Fruit fly (Drosophila melanogaster) whole organism, embryonic: ENCODE results near the gene Gr63a.

Source experiments
- Abd-B ChIP-seq: fragments of 200-800 bp; sonication (Bioruptor generic); optimal IDR thresholded peaks from 2 replicates; lab custom pipeline; 2018; ENCODE audit warnings: missing biosample characterization, mild to moderate bottlenecking, missing genetic modification characterization, moderate library complexity
- CG12769 ChIP-seq: fragments of 200-800 bp; sonication (Bioruptor generic); optimal IDR thresholded peaks from 2 replicates; lab custom pipeline; 2019; ENCODE audit warnings: missing biosample characterization, mild to moderate bottlenecking, missing genetic modification characterization, moderate library complexity
- CG18011 ChIP-seq: fragments of 200-800 bp; sonication (Bioruptor generic); optimal IDR thresholded peaks from 2 replicates; lab custom pipeline; 2017; ENCODE audit warnings: missing biosample characterization, missing genetic modification characterization, mild to moderate bottlenecking, moderate library complexity, missing genotype
- CG3065 ChIP-seq: fragments of 200-800 bp; sonication (Bioruptor generic); optimal IDR thresholded peaks from 2 replicates; lab custom pipeline; 2016; ENCODE audit warnings: missing biosample characterization, missing genetic modification characterization
- CG32532 ChIP-seq: fragments of 200-800 bp; sonication (Bioruptor generic); IDR thresholded peaks from 2 replicates; pipeline ENCODE4 v1.3.6; 2022; ENCODE audit warnings: missing biosample characterization, missing genetic modification characterization
- CG32767 ChIP-seq: fragments of 200-800 bp; sonication (Bioruptor generic); IDR thresholded peaks from 2 replicates; pipeline ENCODE4 v1.3.6; 2022; ENCODE audit warnings: missing biosample characterization, missing genetic modification characterization
- CG34376 ChIP-seq: fragments of 200-800 bp; sonication (Bioruptor generic); optimal IDR thresholded peaks from 2 replicates; lab custom pipeline; 2018; ENCODE audit warnings: missing biosample characterization, mild to moderate bottlenecking, missing genetic modification characterization
- CG42726 ChIP-seq: fragments of 200-800 bp; sonication (Bioruptor generic); IDR thresholded peaks from 2 replicates; pipeline ENCODE4 v1.3.6; 2022; ENCODE audit warnings: missing biosample characterization, missing genetic modification characterization; ENCODE audit not compliant: partially characterized antibody
- CG4328 ChIP-seq: fragments of 200-800 bp; sonication (Bioruptor generic); optimal IDR thresholded peaks from 3 replicates; lab custom pipeline; 2017; ENCODE audit warnings: missing biosample characterization, missing genetic modification reagents, missing genetic modification characterization
- CG4707 ChIP-seq: fragments of 200-800 bp; sonication (Bioruptor generic); optimal IDR thresholded peaks from 2 replicates; lab custom pipeline; 2018; ENCODE audit warnings: missing biosample characterization, mild to moderate bottlenecking, missing genetic modification characterization, moderate library complexity
- CG6689 ChIP-seq: fragments of 200-800 bp; sonication (Bioruptor generic); IDR thresholded peaks from 2 replicates; pipeline ENCODE4 v1.3.6; 2022; ENCODE audit warnings: missing biosample characterization, missing genetic modification characterization
- CG6791 ChIP-seq: fragments of 200-800 bp; sonication (Bioruptor generic); IDR thresholded peaks from 3 replicates; pipeline ENCODE4 v1.3.6; 2022; ENCODE audit warnings: missing biosample characterization, missing genetic modification characterization; ENCODE audit not compliant: partially characterized antibody
- CG7963 ChIP-seq: fragments of 200-800 bp; sonication (Bioruptor generic); IDR thresholded peaks from 3 replicates; pipeline ENCODE4 v1.3.6; 2022; ENCODE audit warnings: missing biosample characterization, missing genetic modification characterization; ENCODE audit not compliant: partially characterized antibody
- CG9609 ChIP-seq: fragments of 200-800 bp; sonication (Bioruptor generic); optimal IDR thresholded peaks from 3 replicates; lab custom pipeline; 2016; ENCODE audit warnings: missing biosample characterization, missing genetic modification characterization
- D19B ChIP-seq: fragments of 200-800 bp; sonication (Bioruptor generic); optimal IDR thresholded peaks from 2 replicates; lab custom pipeline; 2017; ENCODE audit warnings: missing biosample characterization, mild to moderate bottlenecking, missing genetic modification characterization
- Dip3 ChIP-seq: fragments of 200-800 bp; sonication (Bioruptor generic); optimal IDR thresholded peaks from 3 replicates; lab custom pipeline; 2016; ENCODE audit warnings: missing biosample characterization, missing genetic modification characterization
- Dll ChIP-seq: fragments of 200-800 bp; sonication (Bioruptor generic); IDR thresholded peaks from 4 replicates; pipeline ENCODE4 v1.3.6; 2022; ENCODE audit warnings: missing biosample characterization, missing genetic modification characterization; ENCODE audit not compliant: partially characterized antibody
- Doc3 ChIP-seq: fragments of 200-800 bp; sonication (Bioruptor generic); IDR thresholded peaks from 3 replicates; pipeline ENCODE4 v1.3.6; 2022; ENCODE audit warnings: missing biosample characterization, missing genetic modification characterization; ENCODE audit not compliant: partially characterized antibody
- Gug ChIP-seq: fragments of 200-800 bp; sonication (Bioruptor generic); IDR thresholded peaks from 4 replicates; pipeline ENCODE4 v1.3.6; 2022; ENCODE audit warnings: missing biosample characterization, missing genetic modification characterization
- HLH4C ChIP-seq: fragments of 200-800 bp; sonication (Bioruptor generic); IDR thresholded peaks from 3 replicates; pipeline ENCODE4 v1.3.6; 2022; ENCODE audit warnings: missing biosample characterization, missing genetic modification characterization; ENCODE audit not compliant: partially characterized antibody
- Hr3 ChIP-seq: fragments of 200-800 bp; sonication (Bioruptor generic); optimal IDR thresholded peaks from 3 replicates; lab custom pipeline; 2016; ENCODE audit warnings: missing biosample characterization, missing genetic modification characterization
- Med ChIP-seq: fragments of 200-800 bp; sonication (Bioruptor generic); peaks from one replicate; lab custom pipeline; 2016; ENCODE audit warnings: missing biosample characterization, missing genetic modification characterization, mild to moderate bottlenecking, inconsistent platforms, moderate library complexity
- Meics ChIP-seq: fragments of 200-800 bp; sonication (Bioruptor generic); optimal IDR thresholded peaks from 2 replicates; lab custom pipeline; 2017; ENCODE audit warnings: missing biosample characterization, mild to moderate bottlenecking, missing genetic modification characterization
- Opbp ChIP-seq: fragments of 200-800 bp; sonication (Bioruptor generic); IDR thresholded peaks from 3 replicates; pipeline ENCODE4 v1.3.6; 2022; ENCODE audit warnings: missing biosample characterization, missing genetic modification characterization; ENCODE audit not compliant: partially characterized antibody
- Stat92E ChIP-seq, 3 experiments: fragments of >200 bp in 2 of 3; fragments of 200-800 bp in 1 of 3; sonication (Bioruptor generic) in 1 of 3; optimal IDR thresholded peaks; 2 replicates each; lab custom pipeline; 2017 to 2019; ENCODE audit warnings: missing biosample characterization in 3 of 3, missing genetic modification characterization in 3 of 3, mild to moderate bottlenecking in 1 of 3, moderate library complexity in 1 of 3
- chinmo ChIP-seq: fragments of 200-800 bp; sonication (Bioruptor generic); IDR thresholded peaks from 4 replicates; pipeline ENCODE4 v1.3.6; 2022; ENCODE audit warnings: missing biosample characterization, missing genetic modification characterization; ENCODE audit not compliant: partially characterized antibody
- crol ChIP-seq: fragments of 200-800 bp; sonication (Bioruptor generic); IDR thresholded peaks from 2 replicates; pipeline ENCODE4 v1.3.6; 2022; ENCODE audit warnings: missing biosample characterization, missing genetic modification characterization
- crp ChIP-seq, 2 experiments: fragments of 200-800 bp; sonication (Bioruptor generic); optimal IDR thresholded peaks; 2 replicates in 1 of 2; 3 replicates in 1 of 2; lab custom pipeline; 2017; ENCODE audit warnings: missing biosample characterization in 2 of 2, missing genetic modification characterization in 2 of 2, mild to moderate bottlenecking in 1 of 2, moderate library complexity in 1 of 2
- dati ChIP-seq: fragments of 200-800 bp; sonication (Bioruptor generic); IDR thresholded peaks from 2 replicates; pipeline ENCODE4 v1.3.6; 2022; ENCODE audit warnings: missing biosample characterization, missing genetic modification characterization
- dmrt99B ChIP-seq: fragments of 200-800 bp; sonication (Bioruptor generic); optimal IDR thresholded peaks from 2 replicates; lab custom pipeline; 2018; ENCODE audit warnings: missing biosample characterization, mild to moderate bottlenecking, missing genetic modification characterization, moderate library complexity
- fru ChIP-seq: fragments of >200 bp; optimal IDR thresholded peaks from 2 replicates; lab custom pipeline; 2017
- grn ChIP-seq: fragments of 200-800 bp; sonication (Bioruptor generic); optimal IDR thresholded peaks from 3 replicates; lab custom pipeline; 2017; ENCODE audit warnings: missing biosample characterization, missing genetic modification characterization
- hth ChIP-seq: fragments of >200 bp; optimal IDR thresholded peaks from 2 replicates; lab custom pipeline; 2017; ENCODE audit warnings: inconsistent platforms
- kay ChIP-seq: fragments of 200-800 bp; sonication (Bioruptor generic); optimal IDR thresholded peaks from 2 replicates; lab custom pipeline; 2016; ENCODE audit warnings: missing biosample characterization, missing genetic modification characterization
- knrl ChIP-seq: fragments of 200-800 bp; sonication (Bioruptor generic); IDR thresholded peaks from 3 replicates; pipeline ENCODE4 v1.3.6; 2022; ENCODE audit warnings: missing biosample characterization, missing genetic modification characterization; ENCODE audit not compliant: partially characterized antibody
- lab ChIP-seq: fragments of 200-800 bp; sonication (Bioruptor generic); optimal IDR thresholded peaks from 3 replicates; lab custom pipeline; 2017; ENCODE audit warnings: missing biosample characterization, missing genetic modification characterization, mild to moderate bottlenecking, moderate library complexity, missing genetic modification reagents
- lilli ChIP-seq: fragments of 200-800 bp; sonication (Bioruptor generic); optimal IDR thresholded peaks from 3 replicates; lab custom pipeline; 2016; ENCODE audit warnings: missing biosample characterization, missing genetic modification characterization
- peb ChIP-seq: fragments of 200-800 bp; sonication (Bioruptor generic); IDR thresholded peaks from 2 replicates; pipeline ENCODE4 v1.3.6; 2022; ENCODE audit warnings: missing biosample characterization, missing genetic modification characterization
- pzg ChIP-seq: fragments of 200-800 bp; sonication (Bioruptor generic); optimal IDR thresholded peaks from 3 replicates; lab custom pipeline; 2018; ENCODE audit warnings: missing biosample characterization, mild to moderate bottlenecking, missing genetic modification characterization, moderate library complexity
- sima ChIP-seq: fragments of 200-800 bp; sonication (Bioruptor generic); optimal IDR thresholded peaks from 2 replicates; lab custom pipeline; 2016; ENCODE audit warnings: missing biosample characterization, missing genetic modification characterization
- sisA ChIP-seq: fragments of 200-800 bp; sonication (Bioruptor generic); IDR thresholded peaks from 2 replicates; pipeline ENCODE4 v1.3.6; 2022; ENCODE audit warnings: missing biosample characterization, missing genetic modification characterization
- stwl ChIP-seq: fragments of 200-800 bp; sonication (Bioruptor generic); optimal IDR thresholded peaks from 3 replicates; lab custom pipeline; 2018; ENCODE audit warnings: missing biosample characterization, mild to moderate bottlenecking, missing genetic modification characterization, moderate library complexity

Gene Gr63a

dm6 chr3L:3908838-3909810 lies 12.7 kb upstream of the Gr63a start (continued):
- TF ChIP-seq CG34376 (no peak), CG32532 (GFP tag; lab: Robert Waterston, UW) (no peak), peb (GFP tag; lab: Robert Waterston, UW) (no peak), CG9609 (GFP tag; lab: Kevin White, UChicago) (no peak), D19B (GFP tag; lab: Kevin White, UChicago) (peak; percentile 76), Hr3 (GFP tag; lab: Kevin White, UChicago) (no peak), CG4328 (GFP tag; lab: Kevin White, UChicago) (no peak), Dip3 (GFP tag; lab: Kevin White, UChicago) (no peak), Dll (GFP tag; lab: Robert Waterston, UW) (peak; percentile 64; the same call in 2 of the 4 replicates), knrl (peak; percentile 59), CG7963 (peak; percentile 43; the same call in 1 of the 3 replicates), Opbp (GFP tag; lab: Robert Waterston, UW) (peak; percentile 76), CG18011 (no peak), Meics (no peak), Med (peak; percentile 76), chinmo (GFP tag; lab: Robert Waterston, UW) (peak; percentile 72; the same call in 2 of the 4 replicates), Abd-B (GFP tag; lab: Kevin White, UChicago) (no peak), crp (GFP tag; optimal IDR thresholded peaks at IDR 0.05; lab: Kevin White, UChicago) (peak in 1 of 2 experiments; percentile 41), Gug (GFP tag; lab: Robert Waterston, UW) (no peak), sisA (GFP tag; lab: Robert Waterston, UW) (no peak), lab (GFP tag; lab: Kevin White, UChicago) (no peak), CG6791 (GFP tag; lab: Robert Waterston, UW) (peak; percentile 60; the same call in 1 of the 3 replicates), CG42726 (GFP tag; lab: Robert Waterston, UW) (peak; percentile 73), pzg (GFP tag; lab: Kevin White, UChicago) (peak; percentile 79), CG32767 (GFP tag; lab: Robert Waterston, UW) (no peak), grn (GFP tag; lab: Kevin White, UChicago) (no peak), CG4707 (GFP tag; lab: Kevin White, UChicago) (no peak), CG12769 (tag; lab: Kevin White, UChicago) (peak; percentile 19), sima (GFP tag; lab: Kevin White, UChicago) (no peak), dmrt99B (tag; lab: Kevin White, UChicago) (no peak), kay (GFP tag; lab: Kevin White, UChicago) (no peak), HLH4C (GFP tag; lab: Robert Waterston, UW) (peak; percentile 64; the same call in 2 of the 3 replicates), lilli (GFP tag; lab: Kevin White, UChicago) (peak; percentile 16), Stat92E (GFP tag; optimal IDR thresholded peaks at IDR 0.05; lab: Kevin White, UChicago) (no peak), CG3065 (GFP tag; lab: Kevin White, UChicago) (no peak), stwl (tag; lab: Kevin White, UChicago) (peak; percentile 72), crol (GFP tag; lab: Robert Waterston, UW) (peak; percentile 93), CG6689 (GFP tag; lab: Robert Waterston, UW) (no peak), fru (lab: Kevin White, UChicago) (no peak), hth (lab: Kevin White, UChicago) (no peak), dati (GFP tag; lab: Robert Waterston, UW) (no peak), Doc3 (GFP tag; lab: Robert Waterston, UW) (peak; percentile 51; the same call in 2 of the 3 replicates)
